Fruit fly (Drosophila melanogaster) whole organism, adult: ENCODE data around the gene CG17784.

Experiments
- CG11617 ChIP-seq: fragments of 200-800 bp; sonication (Bioruptor generic); optimal IDR thresholded peaks from 2 replicates; lab custom pipeline; 2017; ENCODE audit warnings: mild to moderate bottlenecking, missing biosample characterization, missing genetic modification reagents, missing genetic modification characterization
- CG14711 ChIP-seq: fragments of 200-800 bp; sonication (Bioruptor generic); optimal IDR thresholded peaks from 2 replicates; lab custom pipeline; 2018; ENCODE audit warnings: missing biosample characterization, mild to moderate bottlenecking, missing genetic modification characterization, moderate library complexity
- CG33017 ChIP-seq: fragments of 200-800 bp; sonication (Bioruptor generic); optimal IDR thresholded peaks from 2 replicates; lab custom pipeline; 2018; ENCODE audit warnings: missing biosample characterization, mild to moderate bottlenecking, missing genetic modification characterization, moderate library complexity
- bab1 ChIP-seq: fragments of 200-800 bp; sonication (Bioruptor generic); optimal IDR thresholded peaks from 3 replicates; lab custom pipeline; 2019; ENCODE audit warnings: missing biosample characterization, mild to moderate bottlenecking, missing genetic modification characterization, moderate library complexity
- cnc ChIP-seq, 2 experiments: fragments of >200 bp; optimal IDR thresholded peaks; 2 replicates each; lab custom pipeline; 2017
- pad ChIP-seq: fragments of 200-800 bp; sonication (Bioruptor generic); optimal IDR thresholded peaks from 3 replicates; lab custom pipeline; 2017; ENCODE audit warnings: missing biosample characterization, missing genetic modification characterization, mild to moderate bottlenecking, moderate library complexity, missing genetic modification reagents
- tj ChIP-seq: fragments of 200-800 bp; sonication (Bioruptor generic); optimal IDR thresholded peaks from 3 replicates; lab custom pipeline; 2017; ENCODE audit warnings: missing biosample characterization, mild to moderate bottlenecking, missing genetic modification characterization, moderate library complexity

DNA sequence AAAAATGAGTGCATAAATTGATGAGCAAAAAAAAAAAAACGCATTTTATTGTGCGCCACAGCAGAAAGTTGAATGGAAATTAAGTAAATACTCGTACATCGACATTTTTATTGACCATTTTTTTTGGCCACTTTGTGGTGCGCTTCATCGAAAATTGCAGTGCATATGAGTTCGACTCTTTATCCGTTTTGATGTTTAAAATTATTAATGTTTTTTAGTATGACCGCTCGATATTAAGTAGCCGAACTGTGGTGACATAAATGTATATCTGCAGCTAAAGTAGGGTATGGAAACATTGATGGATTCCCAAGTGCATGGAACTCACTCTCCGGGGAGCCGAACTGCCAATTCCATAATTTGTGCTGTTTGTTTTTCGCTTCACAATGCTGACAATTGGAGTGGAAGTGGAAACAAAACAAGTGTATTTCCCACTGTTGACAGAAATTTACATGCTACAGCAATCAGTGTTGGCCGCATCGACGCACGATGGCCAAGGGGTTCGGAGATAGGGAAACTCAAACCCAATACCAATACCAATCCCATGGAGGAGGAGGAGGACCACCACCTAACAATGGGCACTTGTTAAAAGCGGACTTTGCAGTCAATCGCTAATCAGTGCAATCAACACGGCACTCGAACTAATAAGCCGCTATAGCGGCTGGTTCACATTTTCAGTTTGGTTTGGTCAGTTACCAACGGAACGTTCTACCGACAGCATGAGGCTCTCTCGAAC lies 27.6 kb upstream of the CG17784 start, which contains the start of gene CG13616:
- TF ChIP-seq CG14711 (tag; lab: Kevin White, UChicago) (no peak), tj (GFP tag; lab: Kevin White, UChicago) (peak; percentile 50), CG33017 (tag; lab: Kevin White, UChicago) (no peak), pad (GFP tag; lab: Kevin White, UChicago) (no peak), bab1 (GFP tag; lab: Kevin White, UChicago) (no peak), CG11617 (GFP tag; lab: Kevin White, UChicago) (no peak), cnc (optimal IDR thresholded peaks at IDR 0.05; lab: Kevin White, UChicago) (no peak)
